Fruit fly (Drosophila melanogaster): ENCODE results near the gene mtrm.

DNA sequence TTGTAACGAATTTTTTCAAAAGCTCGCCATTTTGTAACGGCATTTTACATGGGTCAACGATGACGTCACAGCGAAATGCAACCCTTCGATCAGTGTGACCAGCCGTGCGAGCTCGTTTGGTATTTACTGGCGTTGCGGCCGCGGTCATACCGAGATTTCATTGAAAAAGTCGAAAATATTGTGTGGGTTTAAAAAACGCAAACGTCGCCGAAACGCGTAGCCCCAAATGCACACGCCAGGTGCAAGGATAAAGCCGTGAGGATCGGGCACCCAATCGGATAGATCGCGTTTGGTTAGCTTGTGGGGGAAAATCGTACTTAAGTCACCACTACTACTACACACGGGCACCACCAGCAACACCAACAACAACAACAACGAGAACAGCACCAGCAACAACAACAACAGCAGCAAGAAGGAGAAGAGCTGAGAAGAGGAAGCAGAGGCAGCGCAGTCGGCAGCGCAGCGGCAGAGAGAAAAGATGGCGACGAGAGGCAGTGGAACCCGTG is 12.1 kb downstream of the mtrm start, which contains the start of gene Cbl:
- TF ChIP-seq CG8478 (optimal IDR thresholded peaks at IDR 0.05) (no peak), CTCF (optimal IDR thresholded peaks at IDR 0.05) (peak in 1 of 2 experiments; percentile 28)

Data from S2 (cell line).